Worm (Caenorhabditis elegans): Measurements from ENCODE around the gene tasp-1.

Gene tasp-1

DNA sequence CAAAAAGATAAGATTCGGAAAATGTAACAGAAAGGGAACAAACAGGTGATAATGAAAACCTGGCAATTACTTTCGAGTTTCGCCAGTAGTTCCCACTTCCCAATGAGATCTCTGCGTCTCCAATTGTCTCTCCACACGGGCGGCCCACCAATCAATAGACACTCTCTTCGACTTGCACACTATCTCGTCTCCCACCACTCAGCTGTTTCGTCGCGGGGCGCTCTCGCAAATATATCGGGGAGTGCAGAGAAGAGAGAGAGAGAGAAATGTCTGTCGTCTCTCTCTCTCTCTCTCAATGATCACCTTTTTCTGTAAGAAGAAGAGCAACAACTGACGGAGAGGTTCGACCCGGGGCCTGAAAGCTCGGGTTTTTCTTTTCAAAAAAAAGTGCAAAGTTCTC is 38.9 kb upstream of the tasp-1 start:
- TF ChIP-seq elt-1 (tag; optimal IDR thresholded peaks at IDR 0.05) (no peak), nhr-21 (tag; optimal IDR thresholded peaks at IDR 0.05) (peak; percentile 73), egl-27 (tag; optimal IDR thresholded peaks at IDR 0.05) (peak; percentile 83), ZK546.5 (tag; optimal IDR thresholded peaks at IDR 0.05) (no peak), ceh-82 (tag; optimal IDR thresholded peaks at IDR 0.05) (no peak), mdl-1 (tag; optimal IDR thresholded peaks at IDR 0.05) (peak; percentile 50 to 69), nhr-25 (tag; optimal IDR thresholded peaks at IDR 0.05) (peak; percentile 38), lin-11 (tag; optimal IDR thresholded peaks at IDR 0.05) (peak; percentile 58), C34F6.9 (tag; optimal IDR thresholded peaks at IDR 0.05) (peak; percentile 92), ztf-11 (tag; optimal IDR thresholded peaks at IDR 0.05) (no peak), lin-13 (GFP tag; optimal IDR thresholded peaks at IDR 0.05) (peak; percentile 66), unc-39 (tag; optimal IDR thresholded peaks at IDR 0.05) (no peak), unc-55 (GFP tag; optimal IDR thresholded peaks at IDR 0.05) (peak; percentile 87), nhr-77 (tag; optimal IDR thresholded peaks at IDR 0.05) (peak; percentile 31), ceh-16 (tag; optimal IDR thresholded peaks at IDR 0.05) (peak; percentile 56), fos-1 (tag; optimal IDR thresholded peaks at IDR 0.05) (peak; percentile 88), sem-4 (tag; optimal IDR thresholded peaks at IDR 0.05) (peak; percentile 85), nhr-12 (tag; optimal IDR thresholded peaks at IDR 0.05) (no peak), lsy-2 (tag; optimal IDR thresholded peaks at IDR 0.05) (peak; percentile 57 to 87), nhr-129 (tag; optimal IDR thresholded peaks at IDR 0.05) (peak; percentile 85), sma-3 (GFP tag; optimal IDR thresholded peaks at IDR 0.05) (peak; percentile 83), nhr-237 (tag; optimal IDR thresholded peaks at IDR 0.05) (peak; percentile 31), ztf-4 (tag; optimal IDR thresholded peaks at IDR 0.05) (peak; percentile 87), alr-1 (tag; optimal IDR thresholded peaks at IDR 0.05) (no peak), Y55F3AM.14 (GFP tag; optimal IDR thresholded peaks at IDR 0.05) (peak; percentile 9), F13H6.1 (tag; optimal IDR thresholded peaks at IDR 0.05) (peak; percentile 96), mbf-1 (tag; optimal IDR thresholded peaks at IDR 0.05) (no peak), sma-9 (GFP tag; optimal IDR thresholded peaks at IDR 0.05) (peak; percentile 95), sma-9 (tag; optimal IDR thresholded peaks at IDR 0.05) (no peak), crh-2 (tag; optimal IDR thresholded peaks at IDR 0.05) (peak; percentile 83), gmeb-1 (tag; optimal IDR thresholded peaks at IDR 0.05) (peak; percentile 77), peb-1 (tag; optimal IDR thresholded peaks at IDR 0.05) (no peak), mab-5 (tag; optimal IDR thresholded peaks at IDR 0.05) (peak; percentile 66), blmp-1 (tag; optimal IDR thresholded peaks at IDR 0.05; ENCODE audit: insufficient read depth) (peak; percentile 35), nhr-23 (tag; optimal IDR thresholded peaks at IDR 0.05) (no peak), ztf-1 (GFP tag; conservative IDR thresholded peaks at IDR 0.05) (no peak), zag-1 (tag; optimal IDR thresholded peaks at IDR 0.05) (peak; percentile 43), snpc-4 (tag; optimal IDR thresholded peaks at IDR 0.05) (peak; percentile 19)

DNA sequence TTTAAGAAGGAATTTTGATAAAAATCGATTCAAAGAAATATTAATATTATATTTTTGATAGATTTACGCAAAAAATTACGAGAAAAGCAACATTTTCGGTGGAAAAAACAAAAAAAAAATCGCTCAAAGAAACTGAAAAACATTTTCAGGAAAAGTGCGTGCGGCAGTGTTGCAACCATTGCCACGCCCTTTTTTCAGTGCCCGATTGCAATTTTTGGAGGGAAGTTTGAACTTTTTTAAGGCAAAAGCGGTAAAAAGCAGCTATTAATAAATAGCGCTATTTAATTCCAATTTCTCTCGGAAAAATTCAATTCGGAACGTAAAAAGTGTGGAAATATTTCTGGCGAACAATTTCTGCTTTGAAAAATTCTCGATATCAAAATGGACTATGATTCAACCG is 38.1 kb upstream of the tasp-1 start:
- no peak for TF ChIP-seq ceh-82 (tag; optimal IDR thresholded peaks at IDR 0.05)
- TF ChIP-seq zag-1 (tag; optimal IDR thresholded peaks at IDR 0.05), result no peak
- no peak for TF ChIP-seq fos-1 (tag; optimal IDR thresholded peaks at IDR 0.05)
- no peak for TF ChIP-seq unc-39 (tag; optimal IDR thresholded peaks at IDR 0.05)
- TF ChIP-seq nhr-23 (tag; optimal IDR thresholded peaks at IDR 0.05), result no peak

ce11 chrIII:10730510-10730909 is 28.6 kb upstream of the tasp-1 start, which contains the start of gene tat-3:
Gene tat-3, minus strand, starts transcription at chrIII:10730705.
- TF ChIP-seq alr-1 (tag; optimal IDR thresholded peaks at IDR 0.05), result no peak
- TF ChIP-seq mdl-1 (tag; optimal IDR thresholded peaks at IDR 0.05), result no peak
- TF ChIP-seq nhr-12 (tag; optimal IDR thresholded peaks at IDR 0.05), result no peak
- no peak for TF ChIP-seq lin-13 (GFP tag; optimal IDR thresholded peaks at IDR 0.05)
- TF ChIP-seq ceh-82 (tag; optimal IDR thresholded peaks at IDR 0.05), result no peak
- no peak for TF ChIP-seq lsy-2 (tag; optimal IDR thresholded peaks at IDR 0.05)
- TF ChIP-seq zag-1 (tag; optimal IDR thresholded peaks at IDR 0.05), result no peak
- no peak for TF ChIP-seq dmd-4 (tag; optimal IDR thresholded peaks at IDR 0.05)
- no peak for TF ChIP-seq unc-62 (GFP tag; optimal IDR thresholded peaks at IDR 0.05)
- TF ChIP-seq Y55F3AM.14 (GFP tag; optimal IDR thresholded peaks at IDR 0.05), result no peak
- TF ChIP-seq ztf-1 (GFP tag; conservative IDR thresholded peaks at IDR 0.05), result no peak
- TF ChIP-seq nhr-23 (tag; optimal IDR thresholded peaks at IDR 0.05), result no peak
